Worm (Caenorhabditis elegans): ENCODE measurements around the gene asp-15.

DNA sequence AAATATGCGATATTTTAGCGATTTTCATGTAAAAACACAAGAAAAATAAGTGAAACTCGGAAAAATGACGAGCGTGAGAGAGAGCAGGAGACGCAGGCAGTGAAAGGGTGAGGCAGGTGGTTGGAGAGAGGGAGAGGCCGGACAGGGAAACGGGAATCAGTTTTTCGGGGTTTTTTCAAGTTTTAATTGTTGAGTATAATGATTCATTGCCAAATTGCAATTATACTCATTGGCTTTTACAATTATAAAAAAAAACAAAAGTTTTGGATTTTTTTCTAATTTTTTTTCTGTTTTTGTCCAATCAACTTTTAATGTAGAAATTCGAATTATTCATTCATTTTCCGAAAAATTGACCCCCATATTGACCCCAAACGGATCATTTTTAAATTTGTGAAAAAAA, 37.9 kb upstream of the asp-15 start, which contains the start of gene nhr-95:
- no peak for TF ChIP-seq tbx-11 (GFP tag; IDR thresholded peaks at IDR 0.05)
- TF ChIP-seq ceh-13 (GFP tag; optimal IDR thresholded peaks at IDR 0.05), result no peak
- TF ChIP-seq hmg-4 (GFP tag; optimal IDR thresholded peaks at IDR 0.05), result no peak
- no peak for TF ChIP-seq ama-1 (optimal IDR thresholded peaks at IDR 0.05)
- no peak for TF ChIP-seq hnd-1 (tag; optimal IDR thresholded peaks at IDR 0.05)
- TF ChIP-seq pes-1 (GFP tag; IDR thresholded peaks at IDR 0.05), result no peak
